Worm (Caenorhabditis elegans) whole organism, late embryonic: ENCODE data around the gene ell-1.

Experiments used
- C08G9.2 ChIP-seq: sonication (generic microtip); optimal IDR thresholded peaks from 2 replicates; lab custom pipeline; 2016; ENCODE audit warnings: mild to moderate bottlenecking, missing genetic modification characterization, moderate library complexity, missing compliant biosample characterization
- C38D4.7 ChIP-seq: fragments of 200-800 bp; sonication (Bioruptor generic); optimal IDR thresholded peaks from 2 replicates; lab custom pipeline; 2018; ENCODE audit warnings: mild to moderate bottlenecking, missing genetic modification characterization, moderate library complexity, missing compliant biosample characterization
- F13H6.1 ChIP-seq: sonication (generic microtip); optimal IDR thresholded peaks from 2 replicates; lab custom pipeline; 2016; ENCODE audit warnings: missing genetic modification characterization, missing compliant biosample characterization
- K02D7.2 ChIP-seq: sonication (generic microtip); optimal IDR thresholded peaks from 2 replicates; lab custom pipeline; 2017; ENCODE audit warnings: mild to moderate bottlenecking, missing genetic modification characterization, missing compliant biosample characterization
- K09A11.1 ChIP-seq: sonication (generic microtip); optimal IDR thresholded peaks from 2 replicates; lab custom pipeline; 2017; ENCODE audit warnings: antibody characterized with exemption, mild to moderate bottlenecking, missing genetic modification characterization, missing compliant biosample characterization; ENCODE audit not compliant: insufficient read depth
- T23F11.4 ChIP-seq: fragments of 200-800 bp; sonication (Bioruptor generic); optimal IDR thresholded peaks from 2 replicates; lab custom pipeline; 2018; ENCODE audit warnings: mild to moderate bottlenecking, missing genetic modification characterization, missing compliant biosample characterization
- ama-1 ChIP-seq: fragments of 150-350 bp; optimal IDR thresholded peaks from 2 replicates; lab custom pipeline; 2014
- ceh-14 ChIP-seq: sonication (generic microtip); optimal IDR thresholded peaks from 2 replicates; lab custom pipeline; 2016; ENCODE audit warnings: missing genotype, missing genetic modification characterization, missing compliant biosample characterization
- ceh-30 ChIP-seq: fragments of 150-350 bp; optimal IDR thresholded peaks from 2 replicates; lab custom pipeline; 2014; ENCODE audit warnings: missing biosample characterization, missing genetic modification characterization
- ceh-31 ChIP-seq: sonication (generic microtip); optimal IDR thresholded peaks from 2 replicates; lab custom pipeline; 2016; ENCODE audit warnings: missing genetic modification characterization, missing compliant biosample characterization
- ceh-34 ChIP-seq: sonication (generic microtip); optimal IDR thresholded peaks from 2 replicates; lab custom pipeline; 2016; ENCODE audit warnings: mild to moderate bottlenecking, missing genetic modification characterization, missing compliant biosample characterization
- ceh-45 ChIP-seq: fragments of 200-800 bp; sonication (Bioruptor generic); IDR thresholded peaks from 2 replicates; pipeline ENCODE4 v1.3.6; 2022; ENCODE audit warnings: missing genetic modification reagents, missing genetic modification characterization, missing compliant biosample characterization
- ceh-48 ChIP-seq: sonication (generic microtip); optimal IDR thresholded peaks from 2 replicates; lab custom pipeline; 2016; ENCODE audit warnings: missing genetic modification characterization, inconsistent platforms, missing compliant biosample characterization
- ceh-6 ChIP-seq: fragments of 200-800 bp; sonication (Bioruptor generic); optimal IDR thresholded peaks from 2 replicates; lab custom pipeline; 2018; ENCODE audit warnings: mild to moderate bottlenecking, missing genetic modification characterization, missing compliant biosample characterization
- che-1 ChIP-seq: sonication (generic microtip); optimal IDR thresholded peaks from 2 replicates; lab custom pipeline; 2016; ENCODE audit warnings: mild to moderate bottlenecking, missing genetic modification characterization, missing compliant biosample characterization
- dve-1 ChIP-seq: sonication (generic microtip); optimal IDR thresholded peaks from 2 replicates; lab custom pipeline; 2017; ENCODE audit warnings: antibody characterized with exemption, mild to moderate bottlenecking, missing genetic modification characterization, missing compliant biosample characterization
- elt-4 ChIP-seq: sonication (generic microtip); optimal IDR thresholded peaks from 2 replicates; lab custom pipeline; 2016; ENCODE audit warnings: missing genetic modification characterization, missing compliant biosample characterization
- eyg-1 ChIP-seq: sonication (generic microtip); optimal IDR thresholded peaks from 2 replicates; lab custom pipeline; 2016; ENCODE audit warnings: missing genotype, missing genetic modification characterization, missing compliant biosample characterization
- fax-1 ChIP-seq: sonication (generic microtip); optimal IDR thresholded peaks from 2 replicates; lab custom pipeline; 2016; ENCODE audit warnings: missing genotype, missing genetic modification characterization, missing compliant biosample characterization
- fkh-6 ChIP-seq: sonication (generic microtip); optimal IDR thresholded peaks from 2 replicates; lab custom pipeline; 2016; ENCODE audit warnings: missing genetic modification characterization, missing compliant biosample characterization
- gmeb-2 ChIP-seq: sonication (generic microtip); optimal IDR thresholded peaks from 2 replicates; lab custom pipeline; 2016; ENCODE audit warnings: missing genetic modification characterization, inconsistent platforms, missing compliant biosample characterization
- hlh-30 ChIP-seq: sonication (generic microtip); optimal IDR thresholded peaks from 2 replicates; lab custom pipeline; 2017; ENCODE audit warnings: antibody characterized with exemption, missing genetic modification characterization, missing compliant biosample characterization; ENCODE audit not compliant: insufficient read depth
- hlh-6 ChIP-seq: sonication (generic microtip); optimal IDR thresholded peaks from 2 replicates; lab custom pipeline; 2016; ENCODE audit warnings: missing genotype, missing genetic modification characterization, missing compliant biosample characterization
- hlh-8 ChIP-seq: sonication (generic microtip); optimal IDR thresholded peaks from 2 replicates; lab custom pipeline; 2016; ENCODE audit warnings: missing genotype, missing genetic modification characterization, missing compliant biosample characterization
- lin-11 ChIP-seq: fragments of 200-800 bp; sonication (Bioruptor generic); optimal IDR thresholded peaks from 2 replicates; lab custom pipeline; 2018; ENCODE audit warnings: mild to moderate bottlenecking, missing genetic modification characterization, missing compliant biosample characterization
- mec-3 ChIP-seq: sonication (generic microtip); optimal IDR thresholded peaks from 2 replicates; lab custom pipeline; 2016; ENCODE audit warnings: borderline replicate concordance, missing genetic modification characterization, missing compliant biosample characterization
- nfya-1 ChIP-seq: sonication (generic microtip); optimal IDR thresholded peaks from 2 replicates; lab custom pipeline; 2017; ENCODE audit warnings: missing genetic modification characterization, mild to moderate bottlenecking, missing compliant biosample characterization, antibody characterized with exemption, moderate library complexity
- nhr-232 ChIP-seq: sonication (generic microtip); optimal IDR thresholded peaks from 2 replicates; lab custom pipeline; 2016; ENCODE audit warnings: missing genetic modification characterization, missing compliant biosample characterization
- pax-1 ChIP-seq: fragments of 150-350 bp; optimal IDR thresholded peaks from 2 replicates; lab custom pipeline; 2014; ENCODE audit warnings: missing biosample characterization, missing genetic modification characterization
- pha-2 ChIP-seq: sonication (generic microtip); optimal IDR thresholded peaks from 2 replicates; lab custom pipeline; 2017; ENCODE audit warnings: mild to moderate bottlenecking, missing genetic modification characterization, missing compliant biosample characterization
- pqm-1 ChIP-seq: sonication (generic microtip); optimal IDR thresholded peaks from 2 replicates; lab custom pipeline; 2016; ENCODE audit warnings: missing genetic modification characterization, missing compliant biosample characterization
- ref-2 ChIP-seq: sonication (generic microtip); optimal IDR thresholded peaks from 2 replicates; lab custom pipeline; 2016; ENCODE audit warnings: missing genetic modification characterization, missing compliant biosample characterization
- rnt-1 ChIP-seq: sonication (generic microtip); optimal IDR thresholded peaks from 2 replicates; lab custom pipeline; 2016; ENCODE audit warnings: missing genetic modification characterization, missing compliant biosample characterization
- sdc-2 ChIP-seq: sonication (generic microtip); optimal IDR thresholded peaks from 2 replicates; lab custom pipeline; 2016; ENCODE audit warnings: missing genotype, missing genetic modification characterization, missing compliant biosample characterization
- sox-2 ChIP-seq: fragments of 200-800 bp; sonication (Bioruptor generic); IDR thresholded peaks from 2 replicates; pipeline ENCODE4 v1.3.6; 2022; ENCODE audit warnings: missing genetic modification reagents, missing genetic modification characterization, missing compliant biosample characterization
- syd-9 ChIP-seq: sonication (generic microtip); optimal IDR thresholded peaks from 2 replicates; lab custom pipeline; 2016; ENCODE audit warnings: mild to moderate bottlenecking, missing genetic modification characterization, moderate library complexity, missing compliant biosample characterization
- tbx-2 ChIP-seq: sonication (generic microtip); optimal IDR thresholded peaks from 2 replicates; lab custom pipeline; 2016; ENCODE audit warnings: missing genetic modification characterization, missing compliant biosample characterization
- tbx-7 ChIP-seq: sonication (generic microtip); optimal IDR thresholded peaks from 2 replicates; lab custom pipeline; 2016; ENCODE audit warnings: missing genotype, missing genetic modification characterization, missing compliant biosample characterization
- ttx-3 ChIP-seq: sonication (generic microtip); optimal IDR thresholded peaks from 2 replicates; lab custom pipeline; 2016; ENCODE audit warnings: missing genetic modification reagents, missing genetic modification characterization, missing compliant biosample characterization
- unc-3 ChIP-seq, 2 experiments: fragments of 200-800 bp in 1 of 2; sonication (Bioruptor generic) in 1 of 2; sonication (generic microtip) in 1 of 2; conservative IDR thresholded peaks in 1 of 2; optimal IDR thresholded peaks in 1 of 2; 2 replicates each; pipeline versions ENCODE4 v1.3.6 to Lab custom; 2016 to 2022; ENCODE audit warnings: missing compliant biosample characterization in 2 of 2, missing genetic modification characterization in 2 of 2, missing genetic modification reagents in 1 of 2
- unc-42 ChIP-seq: sonication (generic microtip); optimal IDR thresholded peaks from 2 replicates; lab custom pipeline; 2016; ENCODE audit warnings: missing genotype, missing genetic modification characterization, missing compliant biosample characterization
- zip-5 ChIP-seq: sonication (generic microtip); optimal IDR thresholded peaks from 2 replicates; lab custom pipeline; 2016; ENCODE audit warnings: missing genetic modification characterization, missing compliant biosample characterization

ell-1 gene

ce11 chrIV:4445711-4446290, 51.6 kb downstream of the ell-1 start, which contains the start of the genes wapl-1 and htz-1 (continued):
- TF ChIP-seq ceh-14 (tag; lab: Kevin White, UChicago) = peak; percentile 58
- no peak for TF ChIP-seq unc-3 (GFP tag; conservative IDR thresholded peaks at IDR 0.05; lab: Robert Waterston, UW)
- peak; percentile 53 for TF ChIP-seq unc-3 (tag; optimal IDR thresholded peaks at IDR 0.05; lab: Kevin White, UChicago)
- TF ChIP-seq F13H6.1 (tag; lab: Kevin White, UChicago) = no peak
- TF ChIP-seq nfya-1 (tag; lab: Kevin White, UChicago) = peak; percentile 95
- TF ChIP-seq rnt-1 (tag; lab: Kevin White, UChicago) = peak; percentile 69
- no peak for TF ChIP-seq sdc-2 (tag; lab: Kevin White, UChicago)
- no peak for TF ChIP-seq mec-3 (tag; lab: Kevin White, UChicago)
- TF ChIP-seq tbx-7 = no peak
- TF ChIP-seq ceh-6 (GFP tag; lab: Kevin White, UChicago) = no peak
- TF ChIP-seq hlh-8 = peak; percentile 10
- peak; percentile 24 for TF ChIP-seq eyg-1 (tag; lab: Kevin White, UChicago)
- TF ChIP-seq K09A11.1 (tag; lab: Kevin White, UChicago) = peak; percentile 11
- no peak for TF ChIP-seq T23F11.4
- TF ChIP-seq nhr-232 (tag; lab: Kevin White, UChicago) = no peak
- TF ChIP-seq ceh-30 (tag; lab: Kevin White, UChicago) = no peak
- TF ChIP-seq hlh-30 (tag; lab: Kevin White, UChicago) = no peak
- TF ChIP-seq tbx-2 (tag; lab: Kevin White, UChicago) = peak; percentile 71
- no peak for TF ChIP-seq lin-11 (tag; lab: Kevin White, UChicago)
- TF ChIP-seq pha-2 (tag; lab: Kevin White, UChicago) = no peak
- TF ChIP-seq syd-9 (tag; lab: Kevin White, UChicago) = peak; percentile 15
- no peak for TF ChIP-seq ceh-45 (GFP tag; lab: Robert Waterston, UW)
- no peak for TF ChIP-seq sox-2 (GFP tag; lab: Robert Waterston, UW)
- no peak for TF ChIP-seq C08G9.2 (tag; lab: Kevin White, UChicago)
- no peak for TF ChIP-seq che-1 (tag; lab: Kevin White, UChicago)
- TF ChIP-seq ceh-31 (tag; lab: Kevin White, UChicago) = peak; percentile 67
- TF ChIP-seq ttx-3 (tag; lab: Kevin White, UChicago) = no peak
- TF ChIP-seq C38D4.7 (GFP tag; lab: Kevin White, UChicago) = no peak
- TF ChIP-seq elt-4 = no peak
- no peak for TF ChIP-seq gmeb-2
- TF ChIP-seq pax-1 (tag; lab: Kevin White, UChicago) = peak; percentile 61

- TF ChIP-seq ama-1 (lab: Kevin White, UChicago) (peak; percentile 76), ceh-34 (no peak), ceh-48 (peak; percentile 69), zip-5 (tag; lab: Kevin White, UChicago) (no peak)
Measured at ce11 chrIV:4446884-4447283, 52.7 kb downstream of the ell-1 start.

ce11 chrIV:4447284-4447366, 52.9 kb downstream of the ell-1 start, which contains the start of gene chat-1:
chat-1 (plus strand) TSS chrIV:4447331.
- TF ChIP-seq hlh-6 (tag; lab: Kevin White, UChicago) (no peak), K09A11.1 (tag; lab: Kevin White, UChicago) (no peak), C38D4.7 (GFP tag; lab: Kevin White, UChicago) (no peak), ref-2 (tag; lab: Kevin White, UChicago) (no peak), K02D7.2 (tag; lab: Kevin White, UChicago) (no peak), fax-1 (tag; lab: Kevin White, UChicago) (no peak), pqm-1 (tag; lab: Kevin White, UChicago) (no peak), syd-9 (tag; lab: Kevin White, UChicago) (no peak), pha-2 (tag; lab: Kevin White, UChicago) (no peak), unc-42 (tag; lab: Kevin White, UChicago) (no peak), eyg-1 (tag; lab: Kevin White, UChicago) (no peak), fkh-6 (tag; lab: Kevin White, UChicago) (no peak), rnt-1 (tag; lab: Kevin White, UChicago) (no peak), dve-1 (tag; lab: Kevin White, UChicago) (no peak)
